Worm (Caenorhabditis elegans): Measurements from ENCODE around the gene dhs-27.

DNA sequence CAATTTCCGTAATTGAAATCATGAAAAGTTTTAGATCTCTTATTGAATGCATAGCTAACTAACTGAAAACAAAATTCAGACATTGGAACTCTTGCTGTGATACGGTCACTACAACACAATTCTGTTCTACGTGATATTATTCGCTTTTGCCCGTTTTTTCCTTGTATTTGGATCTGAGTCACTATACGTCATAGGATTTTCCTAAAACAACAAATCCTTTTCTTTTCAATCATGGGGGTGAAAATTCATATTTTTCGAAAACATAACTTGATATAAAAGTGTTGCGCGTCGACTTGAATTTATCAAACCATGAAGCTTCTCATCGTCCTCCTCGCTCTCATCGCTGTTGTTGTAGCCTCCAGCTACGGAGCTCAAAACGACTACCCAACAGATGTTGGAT lies 31.5 kb upstream of the dhs-27 start, which contains the start of gene ZK813.1:
- TF ChIP-seq fkh-10 (GFP tag; optimal IDR thresholded peaks at IDR 0.05) (no peak), dmd-6 (GFP tag; IDR thresholded peaks at IDR 0.05) (no peak), daf-8 (GFP tag; IDR thresholded peaks at IDR 0.05) (no peak), unc-39 (tag; optimal IDR thresholded peaks at IDR 0.05) (no peak), lir-3 (tag; optimal IDR thresholded peaks at IDR 0.05) (no peak), nhr-25 (tag; optimal IDR thresholded peaks at IDR 0.05; ENCODE audit: borderline replicate concordance, insufficient read depth) (no peak), dpl-1 (GFP tag; optimal IDR thresholded peaks at IDR 0.05) (no peak), dmd-8 (GFP tag; IDR thresholded peaks at IDR 0.05) (no peak)

Data from whole organism, L4 larva.